Fruit fly (Drosophila melanogaster): ENCODE measurements around the gene SIDL.

SIDL gene

dm6 chr3R:15218824-15219576 is at the start of gene SIDL, which contains the start of gene CG12241:
Gene SIDL, minus strand, starts transcription at chr3R:15218874.
Gene CG12241, plus strand, starts transcription at chr3R:15219256.
- peak; percentile 76 for TF ChIP-seq CG17801 (GFP tag; optimal IDR thresholded peaks at IDR 0.05; ENCODE audit: partially characterized antibody)

DNA sequence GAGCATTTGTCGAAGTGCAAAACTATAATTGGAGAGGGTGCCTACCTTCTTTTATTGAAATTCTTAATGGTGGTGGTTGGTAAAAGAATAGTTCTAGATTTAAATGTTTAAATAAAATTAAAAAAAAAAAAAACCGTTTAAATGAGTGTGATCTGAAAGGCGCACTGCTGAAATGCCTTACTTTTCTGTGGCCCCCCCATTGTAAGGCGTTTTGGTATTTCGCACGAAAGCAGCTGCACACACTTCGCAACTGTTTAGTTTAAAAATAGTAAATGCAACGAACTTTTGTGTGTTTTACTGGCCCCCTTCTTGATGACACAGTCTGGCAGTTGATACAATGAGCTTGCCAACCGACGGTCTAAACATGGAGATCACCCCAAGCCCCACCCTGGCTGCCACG is 49.8 kb upstream of the SIDL start, which contains the start of the genes CG14864 and Zip88E:
Gene CG14864, minus strand, starts transcription at position 113 of the 400 bp plus-strand sequence.
Gene Zip88E, plus strand, starts transcription at position 237 of the 400 bp plus-strand sequence.
- peak; percentile 21 for TF ChIP-seq CG17801 (GFP tag; optimal IDR thresholded peaks at IDR 0.05; ENCODE audit: partially characterized antibody)

DNA sequence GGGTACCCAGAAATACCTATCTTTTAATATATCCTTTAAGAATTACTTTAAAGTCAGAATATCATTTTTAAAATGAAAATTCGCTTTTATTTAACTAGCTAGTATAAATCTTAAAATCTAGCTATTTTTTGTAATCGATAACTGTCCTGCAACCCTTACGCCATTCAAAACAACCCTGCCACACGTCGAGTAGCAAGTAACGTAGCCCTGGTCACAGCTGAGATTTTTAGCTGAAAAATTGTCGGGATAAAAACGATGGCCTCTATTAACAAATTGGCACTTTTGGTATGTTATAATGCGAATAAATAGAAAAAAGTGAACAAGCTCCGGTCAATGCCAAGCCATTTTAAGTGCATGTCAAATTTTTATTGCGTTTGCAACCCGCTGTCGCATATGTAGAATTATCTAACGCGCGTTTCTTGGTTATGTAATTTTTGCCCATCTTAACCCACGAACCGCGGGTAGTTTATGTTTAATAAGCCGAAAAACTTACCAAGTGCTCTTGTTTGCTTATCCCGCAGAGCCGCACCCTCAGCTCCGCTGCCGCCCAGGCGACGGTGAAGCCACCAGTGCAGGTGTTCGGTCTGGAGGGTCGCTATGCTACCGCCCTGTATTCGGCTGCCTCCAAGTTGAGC is 46.8 kb upstream of the SIDL start, which contains the start of gene ATPsynO:
Gene ATPsynO, plus strand, starts transcription at position 186 of the 635 bp plus-strand sequence.
- peak; percentile 54 for TF ChIP-seq CG17801 (GFP tag; optimal IDR thresholded peaks at IDR 0.05; ENCODE audit: partially characterized antibody)

dm6 chr3R:15263946-15264345 is 45.3 kb upstream of the SIDL start:
- TF ChIP-seq CG17801 (GFP tag; optimal IDR thresholded peaks at IDR 0.05; ENCODE audit: partially characterized antibody), result no peak

- TF ChIP-seq CG17801 (GFP tag; optimal IDR thresholded peaks at IDR 0.05; ENCODE audit: partially characterized antibody), result peak; percentile 38
These were observed 44.3 kb upstream of the SIDL start, which contains the start of the genes eIF2gamma and Set for dm6 chr3R:15262710-15263672. Gene eIF2gamma, minus strand, starts transcription at chr3R:15263458. Gene Set, plus strand, starts transcription at chr3R:15263552.

- no peak for TF ChIP-seq CG17801 (GFP tag; optimal IDR thresholded peaks at IDR 0.05; ENCODE audit: partially characterized antibody)
These were observed 31.8 kb upstream of the SIDL start for dm6 chr3R:15250454-15250853.

- no peak for TF ChIP-seq CG17801 (GFP tag; optimal IDR thresholded peaks at IDR 0.05; ENCODE audit: partially characterized antibody)
These were observed 31.1 kb upstream of the SIDL start, which contains the start of gene CG42404 for dm6 chr3R:15249735-15250134. Gene CG42404, plus strand, starts transcription at chr3R:15250094.

DNA sequence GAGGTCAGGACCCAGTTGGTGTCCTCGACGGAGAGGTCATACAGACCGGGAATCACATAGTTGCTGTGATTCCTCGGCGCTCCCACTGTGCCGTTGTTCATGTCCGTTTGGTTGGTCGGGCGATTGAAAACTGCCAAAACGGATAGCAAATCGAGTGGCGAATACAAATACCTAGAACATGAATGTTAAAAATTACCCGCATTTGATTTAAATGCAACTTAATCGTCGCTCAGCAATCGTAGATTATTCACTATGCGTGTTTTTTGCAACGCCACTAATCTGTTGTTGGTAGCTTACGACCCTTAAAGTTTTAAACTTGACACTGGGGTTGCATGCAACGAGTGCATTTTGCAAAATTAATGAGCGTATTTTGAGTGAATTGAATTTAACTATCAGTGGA is 30.4 kb upstream of the SIDL start, which contains the start of gene Amt:
Gene Amt, minus strand, starts transcription at position 101 of the 400 bp plus-strand sequence.
- TF ChIP-seq CG17801 (GFP tag; optimal IDR thresholded peaks at IDR 0.05; ENCODE audit: partially characterized antibody), result no peak

dm6 chr3R:15246601-15247000 is 27.9 kb upstream of the SIDL start:
- TF ChIP-seq CG17801 (GFP tag; optimal IDR thresholded peaks at IDR 0.05; ENCODE audit: partially characterized antibody), result no peak

dm6 chr3R:15243452-15243851 is 24.8 kb upstream of the SIDL start:
- TF ChIP-seq CG17801 (GFP tag; optimal IDR thresholded peaks at IDR 0.05; ENCODE audit: partially characterized antibody), result no peak

DNA sequence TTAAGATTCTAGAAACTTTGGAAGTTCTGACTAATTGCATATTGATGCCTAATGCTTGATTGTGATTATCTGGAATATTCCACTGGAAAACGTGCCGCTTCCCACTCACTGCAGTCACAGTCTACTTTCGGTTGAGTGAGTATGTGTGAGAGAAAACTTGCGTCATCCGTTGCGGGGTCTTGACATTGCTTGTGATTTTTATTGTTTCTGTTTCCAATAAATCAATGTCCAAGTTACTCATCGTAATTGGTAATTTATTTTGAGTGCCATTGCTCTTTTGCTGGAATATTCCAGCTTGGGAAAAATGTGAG is 24.3 kb upstream of the SIDL start:
- no peak for TF ChIP-seq CG17801 (GFP tag; optimal IDR thresholded peaks at IDR 0.05; ENCODE audit: partially characterized antibody)

DNA sequence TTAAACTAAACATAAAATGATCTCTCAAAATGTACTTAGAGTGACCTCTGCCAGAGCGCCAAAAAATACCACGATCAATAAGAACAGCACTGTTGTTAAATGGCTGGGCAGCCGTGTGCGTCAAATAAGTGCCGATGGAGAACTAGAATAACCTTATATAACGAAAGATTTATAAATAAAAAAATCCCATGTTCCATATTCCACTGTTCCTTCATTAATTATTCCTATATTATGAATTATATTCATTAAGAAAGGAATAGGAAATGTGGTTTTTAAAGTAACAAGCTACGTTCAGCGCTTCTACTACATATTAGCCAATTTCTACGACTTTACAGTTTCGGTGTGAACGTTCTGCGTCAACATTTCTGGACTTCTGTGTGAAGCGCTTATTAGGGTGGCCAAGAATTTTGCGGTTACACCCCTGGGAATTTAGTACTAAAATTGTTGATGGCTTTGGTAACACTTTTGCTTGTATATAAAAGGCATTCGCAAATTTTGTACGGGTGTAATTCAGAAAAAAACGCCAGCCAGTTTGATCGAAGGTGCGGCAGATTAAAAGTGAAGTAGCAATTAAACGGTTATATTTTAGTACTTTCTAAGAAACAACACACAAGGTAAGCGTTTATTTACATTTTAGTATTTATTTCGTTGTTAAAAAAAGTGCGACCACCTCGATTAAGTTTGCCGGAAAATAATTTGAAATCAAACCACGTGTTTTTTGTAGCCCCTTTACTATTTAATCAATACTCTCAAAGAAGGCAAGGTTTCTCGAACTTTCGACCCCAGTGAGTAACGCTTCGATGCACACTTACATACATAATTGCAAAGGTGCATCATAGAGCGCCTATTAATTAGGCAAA is 23.7 kb upstream of the SIDL start, which contains the start of the genes tefu and Hsc70-4:
Gene tefu, minus strand, starts transcription at position 51 of the 860 bp plus-strand sequence.
Gene Hsc70-4, plus strand, starts transcription at position 502 of the 860 bp plus-strand sequence.
- peak; percentile 50 for TF ChIP-seq CG17801 (GFP tag; optimal IDR thresholded peaks at IDR 0.05; ENCODE audit: partially characterized antibody)

dm6 chr3R:15231635-15232138 is 13.0 kb upstream of the SIDL start:
- no peak for TF ChIP-seq CG17801 (GFP tag; optimal IDR thresholded peaks at IDR 0.05; ENCODE audit: partially characterized antibody)
